Fruit fly (Drosophila melanogaster) whole organism, embryonic: ENCODE measurements around the gene stwl.

Experiments used
- Ada2b ChIP-seq: fragments of 200-800 bp; sonication (Bioruptor generic); IDR thresholded peaks from 2 replicates; pipeline ENCODE4 v1.3.6; 2022; ENCODE audit warnings: missing biosample characterization, missing genetic modification characterization
- Asciz ChIP-seq: fragments of 200-800 bp; sonication (Bioruptor generic); optimal IDR thresholded peaks from 2 replicates; lab custom pipeline; 2017; ENCODE audit warnings: missing biosample characterization, mild to moderate bottlenecking, missing genetic modification characterization, missing genetic modification reagents
- Awh ChIP-seq: fragments of 200-800 bp; sonication (Bioruptor generic); IDR thresholded peaks from 2 replicates; pipeline ENCODE4, ENCODE4 v1.3.6; 2022; ENCODE audit warnings: missing biosample characterization, missing genetic modification characterization
- Blimp-1 ChIP-seq: fragments of 200-800 bp; sonication (Bioruptor generic); optimal IDR thresholded peaks from 3 replicates; lab custom pipeline; 2018; ENCODE audit warnings: missing biosample characterization, missing genetic modification characterization, mild to moderate bottlenecking, moderate library complexity, missing genetic modification reagents
- CG10267 ChIP-seq: fragments of 200-800 bp; sonication (Bioruptor generic); optimal IDR thresholded peaks from 2 replicates; lab custom pipeline; 2018; ENCODE audit warnings: missing biosample characterization, mild to moderate bottlenecking, missing genetic modification characterization, moderate library complexity
- CG10959 ChIP-seq: fragments of 200-800 bp; sonication (Bioruptor generic); IDR thresholded peaks from 2 replicates; pipeline ENCODE4 v1.3.6; 2022; ENCODE audit warnings: missing biosample characterization, missing genetic modification characterization
- CG10979 ChIP-seq: fragments of 200-800 bp; sonication (Bioruptor generic); optimal IDR thresholded peaks from 2 replicates; lab custom pipeline; 2018; ENCODE audit warnings: missing biosample characterization, mild to moderate bottlenecking, missing genetic modification characterization, moderate library complexity
- CG12299 ChIP-seq: fragments of 200-800 bp; sonication (Bioruptor generic); optimal IDR thresholded peaks from 2 replicates; lab custom pipeline; 2018; ENCODE audit warnings: missing biosample characterization, mild to moderate bottlenecking, missing genetic modification characterization
- CG17361 ChIP-seq: fragments of 200-800 bp; sonication (Bioruptor generic); IDR thresholded peaks from 3 replicates; pipeline ENCODE4 v1.3.6; 2022; ENCODE audit warnings: missing biosample characterization, missing genetic modification characterization
- CG18011 ChIP-seq: fragments of 200-800 bp; sonication (Bioruptor generic); optimal IDR thresholded peaks from 2 replicates; lab custom pipeline; 2017; ENCODE audit warnings: missing biosample characterization, missing genetic modification characterization, mild to moderate bottlenecking, moderate library complexity, missing genotype
- CG2199 ChIP-seq: fragments of 200-800 bp; sonication (Bioruptor generic); IDR thresholded peaks from 3 replicates; pipeline ENCODE4 v1.3.6; 2022; ENCODE audit warnings: missing biosample characterization, missing genetic modification characterization
- CG2678 ChIP-seq: fragments of 200-800 bp; sonication (Bioruptor generic); optimal IDR thresholded peaks from 3 replicates; lab custom pipeline; 2019; ENCODE audit warnings: missing biosample characterization, mild to moderate bottlenecking, missing genetic modification characterization, moderate library complexity
- CG31224 ChIP-seq: fragments of 200-800 bp; sonication (Bioruptor generic); IDR thresholded peaks from 2 replicates; pipeline ENCODE4 v1.3.6; 2022; ENCODE audit warnings: missing biosample characterization, missing genetic modification characterization
- CG31441 ChIP-seq: fragments of 200-800 bp; sonication (Bioruptor generic); IDR thresholded peaks from 2 replicates; pipeline ENCODE4 v1.3.6; 2022; ENCODE audit warnings: missing biosample characterization, missing genetic modification characterization
- CG33213 ChIP-seq: fragments of 200-800 bp; sonication (Bioruptor generic); optimal IDR thresholded peaks from 3 replicates; lab custom pipeline; 2016; ENCODE audit warnings: missing biosample characterization, missing genetic modification characterization
- CG6254 ChIP-seq: fragments of 200-800 bp; sonication (Bioruptor generic); optimal IDR thresholded peaks from 3 replicates; lab custom pipeline; 2017; ENCODE audit warnings: mild to moderate bottlenecking, missing biosample characterization, missing genetic modification reagents, missing genetic modification characterization
- CG6813 ChIP-seq: fragments of 200-800 bp; sonication (Bioruptor generic); optimal IDR thresholded peaks from 2 replicates; lab custom pipeline; 2017; ENCODE audit warnings: missing biosample characterization, missing genetic modification characterization, mild to moderate bottlenecking, moderate library complexity, missing genetic modification reagents
- CTCF ChIP-seq: fragments of 200-800 bp; sonication (Bioruptor generic); optimal IDR thresholded peaks from 2 replicates; lab custom pipeline; 2017; ENCODE audit warnings: missing biosample characterization, mild to moderate bottlenecking, missing genetic modification characterization, moderate library complexity
- Ets65A ChIP-seq: fragments of 200-800 bp; sonication (Bioruptor generic); peaks from one replicate; lab custom pipeline; 2016; ENCODE audit warnings: missing biosample characterization, missing genetic modification characterization
- H15 ChIP-seq: fragments of 200-800 bp; sonication (Bioruptor generic); IDR thresholded peaks from 3 replicates; pipeline ENCODE4 v1.3.6; 2022; ENCODE audit warnings: missing biosample characterization, missing genetic modification characterization
- HLH3B ChIP-seq: fragments of 200-800 bp; sonication (Bioruptor generic); IDR thresholded peaks from 2 replicates; pipeline ENCODE4 v1.3.6; 2022; ENCODE audit warnings: missing biosample characterization, missing genetic modification characterization
- Hmr ChIP-seq: fragments of 200-800 bp; sonication (Bioruptor generic); optimal IDR thresholded peaks from 3 replicates; lab custom pipeline; 2017; ENCODE audit warnings: mild to moderate bottlenecking, missing biosample characterization, missing genetic modification reagents, missing genetic modification characterization
- Med ChIP-seq: fragments of 200-800 bp; sonication (Bioruptor generic); peaks from one replicate; lab custom pipeline; 2016; ENCODE audit warnings: missing biosample characterization, missing genetic modification characterization, mild to moderate bottlenecking, inconsistent platforms, moderate library complexity
- Meics ChIP-seq: fragments of 200-800 bp; sonication (Bioruptor generic); optimal IDR thresholded peaks from 2 replicates; lab custom pipeline; 2017; ENCODE audit warnings: missing biosample characterization, mild to moderate bottlenecking, missing genetic modification characterization
- Mes4 ChIP-seq: fragments of 200-800 bp; sonication (Bioruptor generic); optimal IDR thresholded peaks from 2 replicates; lab custom pipeline; 2016; ENCODE audit warnings: missing biosample characterization, missing genetic modification characterization
- Sry-δ ChIP-seq: fragments of 200-800 bp; sonication (Bioruptor generic); optimal IDR thresholded peaks from 2 replicates; lab custom pipeline; 2016; ENCODE audit warnings: missing biosample characterization, missing genetic modification characterization
- Usf ChIP-seq: fragments of 200-800 bp; sonication (Bioruptor generic); optimal IDR thresholded peaks from 2 replicates; lab custom pipeline; 2017; ENCODE audit warnings: missing genotype, missing biosample characterization, missing genetic modification characterization
- ato ChIP-seq: fragments of 200-800 bp; sonication (Bioruptor generic); IDR thresholded peaks from 2 replicates; pipeline ENCODE4 v1.3.6; 2022; ENCODE audit warnings: missing biosample characterization, missing genetic modification characterization; ENCODE audit not compliant: partially characterized antibody
- chif ChIP-seq, 2 experiments: fragments of 200-800 bp; sonication (Bioruptor generic); optimal IDR thresholded peaks; 3 replicates each; lab custom pipeline; 2016; ENCODE audit warnings: missing biosample characterization in 2 of 2, missing genetic modification characterization in 2 of 2
- chinmo ChIP-seq: fragments of 200-800 bp; sonication (Bioruptor generic); IDR thresholded peaks from 4 replicates; pipeline ENCODE4 v1.3.6; 2022; ENCODE audit warnings: missing biosample characterization, missing genetic modification characterization; ENCODE audit not compliant: partially characterized antibody
- dmrt99B ChIP-seq: fragments of 200-800 bp; sonication (Bioruptor generic); optimal IDR thresholded peaks from 2 replicates; lab custom pipeline; 2018; ENCODE audit warnings: missing biosample characterization, mild to moderate bottlenecking, missing genetic modification characterization, moderate library complexity
- fd96Cb ChIP-seq: fragments of 200-800 bp; sonication (Bioruptor generic); optimal IDR thresholded peaks from 2 replicates; lab custom pipeline; 2018; ENCODE audit warnings: missing biosample characterization, mild to moderate bottlenecking, missing genetic modification characterization, moderate library complexity
- gem ChIP-seq: fragments of 200-800 bp; sonication (Bioruptor generic); optimal IDR thresholded peaks from 2 replicates; lab custom pipeline; 2019; ENCODE audit warnings: missing biosample characterization, mild to moderate bottlenecking, missing genetic modification characterization, moderate library complexity
- hb ChIP-seq: fragments of 200-800 bp; sonication (Bioruptor generic); IDR thresholded peaks from 3 replicates; pipeline ENCODE4 v1.3.6; 2022; ENCODE audit warnings: missing biosample characterization, missing genetic modification characterization; ENCODE audit not compliant: partially characterized antibody
- hbn ChIP-seq: fragments of 200-800 bp; sonication (Bioruptor generic); IDR thresholded peaks from 2 replicates; pipeline ENCODE4 v1.3.6; 2022; ENCODE audit warnings: missing biosample characterization, missing genetic modification characterization; ENCODE audit not compliant: partially characterized antibody
- ken ChIP-seq: fragments of 200-800 bp; sonication (Bioruptor generic); IDR thresholded peaks from 3 replicates; pipeline ENCODE4 v1.3.6; 2022; ENCODE audit warnings: missing biosample characterization, missing genetic modification characterization
- lab ChIP-seq: fragments of 200-800 bp; sonication (Bioruptor generic); optimal IDR thresholded peaks from 3 replicates; lab custom pipeline; 2017; ENCODE audit warnings: missing biosample characterization, missing genetic modification characterization, mild to moderate bottlenecking, moderate library complexity, missing genetic modification reagents
- mam ChIP-seq: fragments of 200-800 bp; sonication (Bioruptor generic); optimal IDR thresholded peaks from 3 replicates; lab custom pipeline; 2016; ENCODE audit warnings: missing biosample characterization, missing genetic modification characterization
- oc ChIP-seq: fragments of 200-800 bp; sonication (Bioruptor generic); optimal IDR thresholded peaks from 2 replicates; lab custom pipeline; 2018; ENCODE audit warnings: missing biosample characterization, mild to moderate bottlenecking, missing genetic modification characterization, moderate library complexity
- onecut ChIP-seq: fragments of 200-800 bp; sonication (Bioruptor generic); IDR thresholded peaks from 2 replicates; pipeline ENCODE4 v1.3.6; 2022; ENCODE audit warnings: missing biosample characterization, missing genetic modification characterization
- org-1 ChIP-seq: fragments of 200-800 bp; sonication (Bioruptor generic); optimal IDR thresholded peaks from 2 replicates; lab custom pipeline; 2017; ENCODE audit warnings: missing biosample characterization, missing genetic modification characterization
- row ChIP-seq: fragments of 200-800 bp; sonication (Bioruptor generic); IDR thresholded peaks from 3 replicates; pipeline ENCODE4 v1.3.6; 2022; ENCODE audit warnings: missing biosample characterization, missing genetic modification characterization
- sd ChIP-seq: fragments of 200-800 bp; sonication (Bioruptor generic); optimal IDR thresholded peaks from 3 replicates; lab custom pipeline; 2018; ENCODE audit warnings: missing biosample characterization, mild to moderate bottlenecking, missing genetic modification characterization, moderate library complexity
- stwl ChIP-seq: fragments of 200-800 bp; sonication (Bioruptor generic); optimal IDR thresholded peaks from 3 replicates; lab custom pipeline; 2018; ENCODE audit warnings: missing biosample characterization, mild to moderate bottlenecking, missing genetic modification characterization, moderate library complexity
- zfh1 ChIP-seq: fragments of 200-800 bp; sonication (Bioruptor generic); IDR thresholded peaks from 3 replicates; pipeline ENCODE4 v1.3.6; 2022; ENCODE audit warnings: missing biosample characterization, missing genetic modification characterization

Gene stwl

dm6 chr3L:14362028-14362427, 47.7 kb downstream of the stwl start:
- 0 out of 3 replicates have a peak, but pooled peaks have one; percentile 36 for TF ChIP-seq CG2199 (GFP tag; lab: Robert Waterston, UW)
- TF ChIP-seq Ets65A (GFP tag; lab: Kevin White, UChicago), result no peak
- no peak for TF ChIP-seq Usf
- 0 out of 4 replicates have a peak, but pooled peaks have one; percentile 29 for TF ChIP-seq chinmo
- TF ChIP-seq zfh1, result 0 out of 3 replicates have a peak, but pooled peaks have one; percentile 13

DNA sequence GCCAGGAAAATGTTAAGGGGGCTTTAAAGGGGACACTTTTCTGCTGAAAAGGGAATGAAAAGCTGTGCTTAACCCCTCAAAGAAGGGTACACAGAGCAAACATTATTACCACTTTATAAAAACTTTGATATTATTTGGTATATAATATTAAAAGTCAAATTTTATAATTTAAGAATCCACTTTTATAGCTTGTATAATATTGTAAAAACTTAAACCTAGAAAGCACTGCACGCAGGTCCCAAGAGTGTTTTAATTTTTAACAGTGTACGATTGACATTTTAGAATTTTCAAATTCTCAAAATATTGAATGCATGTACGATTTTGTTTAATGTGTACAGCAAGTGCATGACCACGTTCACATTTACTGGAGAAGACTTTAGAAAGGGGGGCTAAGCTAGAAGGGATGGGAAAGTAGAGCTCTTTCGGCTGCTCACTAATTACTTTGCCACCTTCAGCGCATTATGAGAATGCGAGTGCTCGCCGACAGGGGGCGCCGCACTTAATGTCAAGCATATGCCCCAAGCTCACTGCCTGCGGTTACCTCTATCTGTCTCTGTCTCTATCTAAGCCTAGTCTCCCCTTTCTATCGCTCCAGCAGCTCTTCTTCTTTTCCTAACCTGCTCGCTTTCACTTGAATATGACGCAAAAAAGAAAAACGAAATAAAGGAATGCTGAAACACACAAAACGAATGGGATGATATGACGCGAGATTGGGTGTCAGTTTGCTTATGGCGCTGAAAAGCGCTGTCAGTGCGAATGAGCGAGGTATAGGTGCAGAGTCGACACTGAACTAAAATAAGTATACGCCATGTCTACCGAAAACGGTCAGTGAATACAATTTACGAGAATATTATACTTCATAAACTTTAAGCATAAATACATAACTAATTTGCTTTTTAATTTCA, 49.7 kb downstream of the stwl start:
- no peak for TF ChIP-seq Mes4 (GFP tag; lab: Kevin White, UChicago)
- no peak for TF ChIP-seq ato (GFP tag; lab: Robert Waterston, UW)
- no peak for TF ChIP-seq mam (GFP tag; lab: Kevin White, UChicago)
- peak; percentile 18 for TF ChIP-seq CG10267
- no peak for TF ChIP-seq CG10959 (GFP tag; lab: Robert Waterston, UW)
- no peak for TF ChIP-seq org-1 (GFP tag; lab: Kevin White, UChicago)
- no peak for TF ChIP-seq Sry-δ
- peak; percentile 7 for TF ChIP-seq Hmr (GFP tag; lab: Kevin White, UChicago)
- no peak for TF ChIP-seq CG6254 (GFP tag; lab: Kevin White, UChicago)
- no peak for TF ChIP-seq CG33213 (GFP tag; lab: Kevin White, UChicago)
- peak; percentile 14 for TF ChIP-seq Meics (GFP tag; lab: Kevin White, UChicago)
- TF ChIP-seq row (GFP tag; lab: Robert Waterston, UW), result peak; percentile 31; the same call in 2 of the 3 replicates
- peak; percentile 45 for TF ChIP-seq CG2678 (tag; lab: Kevin White, UChicago)
- TF ChIP-seq Blimp-1, result peak; percentile 38
- TF ChIP-seq hb (GFP tag; lab: Robert Waterston, UW), result no peak
- TF ChIP-seq CG17361 (GFP tag; lab: Robert Waterston, UW), result peak; percentile 54; the same call in 2 of the 3 replicates
- no peak for TF ChIP-seq hbn (GFP tag; lab: Robert Waterston, UW)
- TF ChIP-seq Asciz, result peak; percentile 19
- TF ChIP-seq CTCF, result peak; percentile 89
- no peak for TF ChIP-seq CG31224 (GFP tag; lab: Robert Waterston, UW)
- TF ChIP-seq dmrt99B (tag; lab: Kevin White, UChicago), result peak; percentile 32
- peak; percentile 37 for TF ChIP-seq CG6813 (GFP tag; lab: Kevin White, UChicago)
- no peak for TF ChIP-seq CG18011
- no peak for TF ChIP-seq CG12299 (tag; lab: Kevin White, UChicago)
- no peak for TF ChIP-seq sd (tag; lab: Kevin White, UChicago)
- TF ChIP-seq Awh, result peak; percentile 18; the same call in 1 of the 2 replicates
- peak; percentile 27 for TF ChIP-seq fd96Cb (tag; lab: Kevin White, UChicago)
- peak; percentile 32 for TF ChIP-seq CG10979
- peak; percentile 54; the same call in 1 of the 2 replicates for TF ChIP-seq CG31441 (GFP tag; lab: Robert Waterston, UW)
- peak; percentile 3 for TF ChIP-seq oc (tag; lab: Kevin White, UChicago)
- no peak for TF ChIP-seq H15 (GFP tag; lab: Robert Waterston, UW)
- peak; percentile 44 for TF ChIP-seq Med (GFP tag; lab: Kevin White, UChicago)
- TF ChIP-seq lab, result peak; percentile 39
- TF ChIP-seq stwl (tag; lab: Kevin White, UChicago), result peak; percentile 8
- TF ChIP-seq HLH3B (GFP tag; lab: Robert Waterston, UW), result 0 out of 2 replicates have a peak, but pooled peaks have one; percentile 9
- 0 out of 3 replicates have a peak, but pooled peaks have one; percentile 45 for TF ChIP-seq CG2199 (GFP tag; lab: Robert Waterston, UW)
- 0 out of 2 replicates have a peak, but pooled peaks have one; percentile 10 for TF ChIP-seq onecut (GFP tag; lab: Robert Waterston, UW)
- peak; percentile 44; the same call in 1 of the 3 replicates for TF ChIP-seq ken (GFP tag; lab: Robert Waterston, UW)
- TF ChIP-seq gem (tag; lab: Kevin White, UChicago), result peak; percentile 44
- TF ChIP-seq chif (GFP tag; optimal IDR thresholded peaks at IDR 0.05; lab: Kevin White, UChicago), result no peak
- peak; percentile 11; the same call in 1 of the 2 replicates for TF ChIP-seq Ada2b
